Fruit fly (Drosophila melanogaster): ENCODE results near the gene CG1979.

The CG1979 gene

DNA sequence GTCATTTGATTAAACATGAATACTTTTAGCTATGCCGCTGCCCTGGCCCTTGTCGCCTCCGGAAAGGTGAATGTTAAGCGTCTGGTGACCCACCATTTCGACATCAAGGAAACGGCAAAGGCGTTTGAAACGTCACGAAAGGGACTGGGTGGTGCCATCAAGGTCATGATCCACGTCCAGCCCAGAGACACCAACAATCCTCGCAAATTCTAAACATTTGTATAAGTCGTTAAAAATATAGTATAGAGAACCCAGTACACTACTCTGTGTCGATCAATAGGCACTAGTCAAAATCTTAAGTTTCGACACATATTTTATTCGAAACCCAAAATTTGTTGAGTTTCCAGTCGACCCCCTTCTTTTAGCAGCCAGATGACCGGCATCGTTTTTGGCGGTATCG lies at the start of gene CG1979:
Gene CG1979, plus strand, starts transcription at position 301 of the 400 bp plus-strand sequence.
- no peak for TF ChIP-seq CG17801 (GFP tag; optimal IDR thresholded peaks at IDR 0.05; ENCODE audit: partially characterized antibody)

DNA sequence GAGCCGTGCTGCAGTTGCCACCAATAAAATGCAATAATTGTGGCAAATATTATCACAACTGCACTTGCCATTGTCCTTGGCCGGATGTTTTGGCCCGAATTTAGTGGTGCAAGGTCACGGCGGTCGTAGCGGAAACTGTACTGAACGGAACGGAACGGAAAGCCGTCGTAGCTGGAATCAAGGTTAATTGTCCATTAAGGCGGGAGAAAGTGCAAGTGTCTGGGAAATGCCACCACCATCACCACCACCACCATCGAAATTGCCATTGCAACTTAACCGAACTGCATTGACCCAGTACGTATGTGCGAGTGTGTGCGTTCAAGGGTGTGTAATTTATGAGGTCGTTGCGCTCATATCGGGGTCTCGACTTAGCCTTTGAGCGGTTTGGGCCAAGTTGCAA lies 47.5 kb upstream of the CG1979 start:
- no peak for TF ChIP-seq CG17801 (GFP tag; optimal IDR thresholded peaks at IDR 0.05; ENCODE audit: partially characterized antibody)

- no peak for TF ChIP-seq CG17801 (GFP tag; optimal IDR thresholded peaks at IDR 0.05; ENCODE audit: partially characterized antibody)
These were observed 43.3 kb upstream of the CG1979 start for dm6 chr3R:7011031-7011565.

dm6 chr3R:7024574-7024973 lies 29.8 kb upstream of the CG1979 start:
- no peak for TF ChIP-seq CG17801 (GFP tag; optimal IDR thresholded peaks at IDR 0.05; ENCODE audit: partially characterized antibody)

dm6 chr3R:7025241-7025640 lies 29.1 kb upstream of the CG1979 start:
- TF ChIP-seq CG17801 (GFP tag; optimal IDR thresholded peaks at IDR 0.05; ENCODE audit: partially characterized antibody) = no peak

dm6 chr3R:7028554-7028953 lies 25.8 kb upstream of the CG1979 start:
- no peak for TF ChIP-seq CG17801 (GFP tag; optimal IDR thresholded peaks at IDR 0.05; ENCODE audit: partially characterized antibody)

dm6 chr3R:7029434-7029833 lies 25.0 kb upstream of the CG1979 start:
- TF ChIP-seq CG17801 (GFP tag; optimal IDR thresholded peaks at IDR 0.05; ENCODE audit: partially characterized antibody) = no peak

DNA sequence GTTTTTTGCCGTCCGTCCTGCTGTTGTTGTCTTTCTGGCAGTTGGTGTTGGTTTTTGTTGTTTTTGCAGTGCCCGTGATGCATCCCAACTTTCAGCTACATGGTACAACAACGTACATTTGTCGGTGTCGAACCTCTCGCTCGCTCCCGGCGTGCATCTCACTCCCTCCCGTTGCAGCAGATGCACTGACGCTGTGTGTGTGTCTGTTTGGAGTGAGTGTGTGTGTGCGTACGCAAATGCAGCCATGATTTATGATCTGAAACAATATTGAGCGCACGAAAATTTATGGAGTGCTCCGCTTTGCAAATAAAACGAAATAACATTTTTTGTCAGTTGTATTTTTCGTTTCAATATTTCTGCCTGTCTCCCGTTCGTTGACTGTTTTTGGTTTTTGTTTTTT lies 22.8 kb upstream of the CG1979 start:
- TF ChIP-seq CG17801 (GFP tag; optimal IDR thresholded peaks at IDR 0.05; ENCODE audit: partially characterized antibody) = no peak

DNA sequence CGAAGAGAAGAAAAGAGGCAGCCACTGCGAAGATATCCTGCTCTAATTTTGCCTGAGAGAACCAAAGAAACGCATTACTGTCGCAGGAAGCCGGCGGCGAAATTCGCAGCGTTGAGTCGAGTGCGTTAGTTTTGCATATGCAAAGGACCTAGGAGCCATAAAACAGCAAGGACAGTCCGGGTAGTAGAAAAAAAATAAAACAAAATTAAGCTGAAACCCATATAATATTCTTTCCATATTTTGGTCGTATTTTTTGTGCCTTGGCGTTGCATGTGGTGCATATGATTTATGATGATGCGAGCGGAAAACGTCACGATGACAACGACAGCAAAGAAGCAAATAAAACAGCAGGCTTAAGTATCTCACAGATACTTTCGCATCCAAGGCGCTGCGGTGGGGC lies 20.7 kb upstream of the CG1979 start:
- TF ChIP-seq CG17801 (GFP tag; optimal IDR thresholded peaks at IDR 0.05; ENCODE audit: partially characterized antibody) = no peak

dm6 chr3R:7034440-7034839 lies 19.9 kb upstream of the CG1979 start:
- no peak for TF ChIP-seq CG17801 (GFP tag; optimal IDR thresholded peaks at IDR 0.05; ENCODE audit: partially characterized antibody)

DNA sequence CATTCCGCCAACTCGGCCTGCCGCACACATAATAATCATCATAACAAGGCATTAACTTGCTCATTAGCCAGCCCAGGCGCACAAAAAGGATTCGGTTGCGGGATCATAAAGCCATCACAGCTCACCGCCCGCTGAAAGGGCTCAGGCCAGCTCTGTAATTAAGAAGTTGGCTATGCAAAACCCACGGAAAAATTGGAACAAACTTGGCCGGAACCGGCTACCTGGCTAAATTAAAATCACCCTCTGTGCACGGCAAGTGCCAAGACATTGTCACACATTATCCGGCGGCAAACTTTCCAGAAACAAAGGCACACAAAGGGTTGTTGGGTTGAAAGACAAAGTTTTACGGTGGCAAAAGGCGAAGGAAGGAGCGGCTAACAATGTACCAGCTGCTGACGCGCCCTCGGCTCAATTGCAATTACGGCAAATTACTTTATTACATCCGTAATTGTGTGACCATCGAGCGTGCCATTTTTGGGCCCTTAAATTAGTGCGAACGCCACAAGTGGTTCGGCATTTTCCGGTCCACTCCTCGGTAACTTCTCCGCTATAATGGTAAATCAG lies 18.6 kb upstream of the CG1979 start:
- TF ChIP-seq CG17801 (GFP tag; optimal IDR thresholded peaks at IDR 0.05; ENCODE audit: partially characterized antibody) = no peak

dm6 chr3R:7037250-7037802 lies 17.1 kb upstream of the CG1979 start:
- TF ChIP-seq CG17801 (GFP tag; optimal IDR thresholded peaks at IDR 0.05; ENCODE audit: partially characterized antibody) = no peak

DNA sequence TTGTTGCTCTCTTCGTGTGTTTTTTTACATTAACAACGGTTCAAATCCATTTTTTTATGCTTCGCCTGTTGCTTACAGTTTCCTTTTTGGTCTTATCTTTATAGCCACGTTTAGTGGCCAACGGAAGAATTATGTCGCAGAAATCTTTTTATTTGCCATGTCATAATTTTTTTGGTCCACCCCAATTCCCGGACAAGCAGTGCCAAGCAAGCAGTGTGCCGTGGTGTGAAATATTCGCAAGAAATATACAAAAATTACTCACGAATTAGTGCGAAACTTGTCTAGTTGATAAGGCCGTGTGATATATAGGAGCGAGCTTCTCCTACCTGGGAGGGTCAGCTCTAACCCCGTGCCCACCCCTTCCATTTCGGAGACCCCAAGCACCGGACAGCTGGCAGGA lies 13.5 kb upstream of the CG1979 start:
- no peak for TF ChIP-seq CG17801 (GFP tag; optimal IDR thresholded peaks at IDR 0.05; ENCODE audit: partially characterized antibody)

DNA sequence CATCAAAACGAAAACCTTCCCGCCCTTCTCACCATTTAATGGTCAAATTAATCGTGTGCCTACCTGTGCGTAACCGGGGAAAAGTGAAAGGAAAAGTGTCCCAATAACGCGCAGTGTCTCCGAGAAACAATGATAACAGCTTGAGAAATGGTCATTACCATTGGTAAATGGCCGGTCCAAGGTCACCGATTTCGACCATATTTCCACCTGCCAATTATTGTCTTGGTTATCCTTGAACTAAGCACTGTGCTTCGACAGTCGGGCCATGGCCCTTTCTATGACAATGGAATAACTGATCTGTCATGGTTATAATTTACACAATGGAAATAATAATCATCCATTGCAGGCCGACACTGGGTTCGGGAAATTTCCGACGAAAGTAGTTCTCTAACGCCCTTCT lies 10.4 kb upstream of the CG1979 start:
- TF ChIP-seq CG17801 (GFP tag; optimal IDR thresholded peaks at IDR 0.05; ENCODE audit: partially characterized antibody) = no peak

dm6 chr3R:7052242-7052641 lies 2.1 kb upstream of the CG1979 start, which contains the start of gene Sodh1:
Gene Sodh1, plus strand, starts transcription at chr3R:7052335.
- no peak for TF ChIP-seq CG17801 (GFP tag; optimal IDR thresholded peaks at IDR 0.05; ENCODE audit: partially characterized antibody)

DNA sequence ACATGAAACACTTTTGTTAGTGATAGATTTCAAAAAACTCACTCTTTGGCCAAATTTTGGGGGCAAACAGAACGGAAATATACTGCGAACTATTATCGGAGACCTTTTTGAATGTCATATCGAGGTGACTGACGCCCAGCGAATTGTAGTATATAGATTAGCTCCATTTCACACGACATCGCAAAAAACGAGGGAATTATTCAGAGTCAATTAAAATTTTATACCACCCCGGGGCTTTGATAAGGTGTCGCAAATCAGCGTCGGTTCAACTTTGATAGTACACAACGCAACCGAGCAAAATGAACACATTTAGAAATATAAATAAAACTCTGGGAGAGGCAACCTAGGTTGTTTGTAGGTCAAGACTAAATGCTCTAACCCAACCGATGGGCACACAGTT lies 3.6 kb downstream of the CG1979 start:
- TF ChIP-seq CG17801 (GFP tag; optimal IDR thresholded peaks at IDR 0.05; ENCODE audit: partially characterized antibody) = no peak

- TF ChIP-seq CG17801 (GFP tag; optimal IDR thresholded peaks at IDR 0.05; ENCODE audit: partially characterized antibody) = no peak
These were observed 4.6 kb downstream of the CG1979 start, which contains the start of gene dj for dm6 chr3R:7059015-7059414. Gene dj, plus strand, starts transcription at chr3R:7059315.
